Fruit fly (Drosophila melanogaster): ENCODE data around the gene Gcat.

DNA sequence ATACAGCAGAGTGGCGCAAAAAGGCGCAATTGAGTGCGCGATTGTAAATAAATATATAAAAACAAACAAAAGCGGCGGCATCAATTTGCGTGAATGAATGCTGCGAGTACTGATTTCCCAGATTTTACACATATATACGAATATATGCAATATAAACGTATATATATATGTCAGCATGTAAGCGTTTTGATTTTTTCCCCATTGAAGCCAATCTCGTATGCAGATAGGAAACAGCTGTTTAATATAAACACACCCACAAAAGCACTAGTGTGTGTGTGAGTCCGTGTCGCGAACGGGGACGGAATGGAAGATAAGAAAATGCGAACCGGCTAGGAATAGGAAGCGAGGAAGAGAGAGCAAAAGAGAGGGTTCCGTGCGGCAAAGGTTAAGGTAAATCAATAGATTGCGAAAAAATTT is 11.7 kb downstream of the Gcat start:
- TF ChIP-seq Pif1A (GFP tag; optimal IDR thresholded peaks at IDR 0.05) (no peak), CG4496 (GFP tag; IDR thresholded peaks at IDR 0.05) (no peak), CG13204 (GFP tag; optimal IDR thresholded peaks at IDR 0.05) (no peak), CG15710 (tag; optimal IDR thresholded peaks at IDR 0.05) (no peak), CG14655 (GFP tag; optimal IDR thresholded peaks at IDR 0.05) (no peak), fd96Ca (GFP tag; IDR thresholded peaks at IDR 0.05) (no peak), Snoo (tag; optimal IDR thresholded peaks at IDR 0.05) (no peak), Ets98B (GFP tag; IDR thresholded peaks at IDR 0.05) (0 out of 2 replicates have a peak, but pooled peaks have one; percentile 4), CG32121 (GFP tag; IDR thresholded peaks at IDR 0.05) (no peak), D1 (tag; optimal IDR thresholded peaks at IDR 0.05) (no peak), CG10348 (GFP tag; IDR thresholded peaks at IDR 0.05) (no peak), CG17806 (tag; optimal IDR thresholded peaks at IDR 0.05) (no peak), CG8159 (tag; optimal IDR thresholded peaks at IDR 0.05) (no peak)

Measured in whole organism, pupa.